Worm (Caenorhabditis elegans): Measurements from ENCODE around the gene puf-5.

Gene puf-5

DNA sequence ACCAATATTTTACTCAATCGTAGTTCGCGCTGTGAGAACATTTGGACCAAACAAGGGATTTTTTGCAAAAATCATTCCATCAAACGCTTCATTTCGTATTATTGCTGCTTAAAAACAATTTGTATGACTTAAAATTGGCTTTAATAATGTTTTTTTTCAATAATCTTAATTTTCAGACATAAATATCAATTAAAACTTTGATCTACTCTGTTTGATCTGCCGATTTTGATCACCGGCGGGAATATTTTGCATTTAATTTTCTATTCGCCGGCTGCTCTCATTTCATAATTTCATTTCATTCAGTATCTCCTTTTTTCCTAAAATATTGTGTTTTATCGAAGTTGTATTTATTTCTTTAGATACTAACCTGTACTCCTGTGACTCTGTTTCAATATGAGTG, at the start of gene puf-5:
Gene puf-5, plus strand, starts transcription at position 358 of the 400 bp plus-strand sequence.
- no peak for TF ChIP-seq him-1 (tag; optimal IDR thresholded peaks at IDR 0.05)
- TF ChIP-seq W03F9.2 (tag; optimal IDR thresholded peaks at IDR 0.05): no peak
- no peak for TF ChIP-seq dao-5 (tag; optimal IDR thresholded peaks at IDR 0.05)

DNA sequence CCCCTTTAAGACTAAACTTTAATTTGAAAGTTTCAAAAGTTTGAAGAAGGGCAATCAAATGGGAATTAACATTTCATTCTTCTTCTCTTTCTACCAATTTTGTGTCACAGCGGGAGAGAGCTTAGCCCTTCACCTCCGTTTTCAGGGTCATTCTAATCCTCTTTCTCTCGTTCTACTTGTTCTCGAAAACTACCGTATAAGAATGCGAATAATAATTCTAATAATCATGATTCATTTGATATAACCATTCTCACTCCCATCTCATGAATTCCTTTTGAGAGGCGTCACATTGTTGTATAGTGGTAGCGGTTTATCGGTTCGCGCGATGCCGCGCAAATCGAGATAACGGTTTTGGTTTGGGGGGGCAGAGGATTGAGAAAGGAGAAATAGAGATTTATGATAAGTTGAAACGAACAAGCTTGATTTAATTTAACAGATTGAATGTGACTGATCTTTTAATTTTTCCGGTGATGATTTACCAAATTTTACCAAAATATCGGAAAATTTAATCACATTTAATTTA, 46.1 kb upstream of the puf-5 start:
- TF ChIP-seq W03F9.2 (tag; optimal IDR thresholded peaks at IDR 0.05) (no peak), dao-5 (tag; optimal IDR thresholded peaks at IDR 0.05) (no peak), him-1 (tag; optimal IDR thresholded peaks at IDR 0.05) (no peak)

DNA sequence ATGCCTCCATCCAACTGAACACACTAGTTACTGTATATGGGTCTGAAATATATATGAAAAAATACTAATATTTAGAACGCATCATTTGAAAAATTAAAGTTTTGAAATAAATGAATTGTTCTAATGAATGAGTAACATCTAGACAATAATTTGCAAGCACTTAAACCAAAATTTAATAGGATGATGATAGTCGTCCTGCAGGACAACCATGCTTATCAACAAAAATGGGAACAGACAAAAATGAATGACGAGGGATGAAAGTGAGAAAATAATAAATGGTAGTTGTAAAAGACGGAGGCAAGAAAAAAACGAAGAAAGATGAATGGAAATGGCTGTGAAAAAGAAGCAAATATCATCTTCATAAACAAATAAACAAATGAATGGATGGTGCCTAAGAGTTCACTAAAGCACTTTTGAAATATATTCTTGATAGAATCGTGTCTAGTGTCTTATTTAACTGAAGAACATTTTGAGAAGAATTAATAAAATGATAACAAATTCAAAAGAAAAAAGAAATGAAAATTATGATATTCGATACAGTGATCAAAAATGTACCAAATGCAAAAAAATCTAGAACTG, 44.1 kb upstream of the puf-5 start, which contains the start of gene gldi-7:
Gene gldi-7, minus strand, starts transcription at position 42 of the 579 bp plus-strand sequence.
- TF ChIP-seq him-1 (tag; optimal IDR thresholded peaks at IDR 0.05) (no peak), W03F9.2 (tag; optimal IDR thresholded peaks at IDR 0.05) (no peak)

DNA sequence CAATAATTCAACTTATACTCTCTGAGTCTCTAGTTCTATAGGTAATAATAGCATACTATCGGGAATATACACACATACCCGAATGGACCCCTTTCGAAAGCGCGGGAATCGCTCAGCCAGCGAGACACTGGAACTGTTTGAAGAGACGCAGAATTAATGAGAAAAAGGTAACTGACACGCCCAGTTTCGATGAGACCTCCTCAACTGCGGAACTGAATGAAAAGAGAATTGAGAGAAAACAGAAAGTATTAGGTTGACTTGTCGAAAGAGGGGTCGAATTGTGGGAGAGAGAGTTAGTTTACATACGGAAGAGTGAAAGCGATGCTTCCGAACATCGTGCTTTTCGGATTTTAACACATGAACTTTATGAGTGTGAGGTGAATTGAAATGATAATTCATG, 43.3 kb upstream of the puf-5 start:
- TF ChIP-seq W03F9.2 (tag; optimal IDR thresholded peaks at IDR 0.05): no peak
- no peak for TF ChIP-seq him-1 (tag; optimal IDR thresholded peaks at IDR 0.05)
- no peak for TF ChIP-seq dao-5 (tag; optimal IDR thresholded peaks at IDR 0.05)

DNA sequence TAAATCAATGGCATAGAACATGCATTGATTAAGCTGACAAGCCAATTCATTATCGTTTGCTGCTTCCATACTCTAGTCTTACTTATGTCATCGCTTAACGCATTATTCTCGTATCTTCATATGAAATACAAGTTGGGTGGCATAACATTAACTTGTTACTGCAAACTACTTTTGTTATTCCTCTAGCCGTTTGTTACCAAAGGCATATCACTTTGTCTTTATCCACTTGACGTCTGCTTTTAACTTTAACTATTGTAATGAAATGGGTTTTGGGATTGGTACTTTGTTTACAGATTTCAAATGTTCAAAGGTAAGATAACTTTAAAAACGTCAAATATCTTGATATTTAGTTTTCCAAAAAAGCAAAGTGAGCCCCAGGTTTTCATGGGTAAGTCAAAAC, 39.3 kb upstream of the puf-5 start, which contains the start of gene W01C9.2:
Gene W01C9.2, plus strand, starts transcription at position 301 of the 400 bp plus-strand sequence.
- TF ChIP-seq W03F9.2 (tag; optimal IDR thresholded peaks at IDR 0.05) (no peak), him-1 (tag; optimal IDR thresholded peaks at IDR 0.05) (no peak), dao-5 (tag; optimal IDR thresholded peaks at IDR 0.05) (no peak)

DNA sequence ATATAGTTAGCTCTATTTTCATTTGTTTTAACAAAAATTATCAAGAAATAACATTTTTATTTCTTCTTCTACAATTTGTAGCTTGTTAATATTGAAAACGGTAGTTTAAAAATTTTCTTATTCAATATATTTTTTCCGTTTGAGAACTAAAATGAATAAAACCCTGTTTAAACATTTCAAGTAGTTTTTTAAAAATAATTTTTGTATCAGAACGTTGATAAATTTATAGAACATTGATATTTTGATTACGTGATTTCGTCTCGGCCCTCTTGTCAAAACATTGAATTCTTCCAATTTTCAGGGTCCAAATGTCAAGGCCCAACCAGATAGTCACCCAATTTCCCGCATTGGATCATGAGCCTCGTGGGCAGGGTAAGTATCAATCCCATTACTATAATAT, 34.9 kb upstream of the puf-5 start, which contains the start of gene pqn-73:
Gene pqn-73, plus strand, starts transcription at position 301 of the 400 bp plus-strand sequence.
- no peak for TF ChIP-seq dao-5 (tag; optimal IDR thresholded peaks at IDR 0.05)

DNA sequence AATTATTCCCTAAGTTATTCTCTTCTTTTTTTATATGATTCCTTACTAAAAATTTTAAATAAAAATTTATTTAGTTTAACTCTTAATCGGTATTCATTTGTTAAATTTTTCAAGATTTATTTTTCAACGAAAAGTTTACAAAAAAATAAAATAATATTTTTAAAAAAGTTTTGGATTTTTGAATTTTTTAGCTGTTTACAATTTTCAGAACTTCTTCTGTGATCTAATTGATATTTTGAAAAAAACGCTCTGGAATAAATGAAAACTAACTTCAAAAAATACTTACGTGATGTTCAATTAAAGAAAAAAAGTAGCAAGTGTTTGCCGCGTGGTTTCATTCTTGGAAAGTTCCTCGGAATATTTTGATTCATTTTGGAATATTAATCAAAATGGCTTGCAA, 30.0 kb upstream of the puf-5 start, which contains the start of gene decr-1.2:
Gene decr-1.2, plus strand, starts transcription at position 301 of the 400 bp plus-strand sequence.
- TF ChIP-seq dao-5 (tag; optimal IDR thresholded peaks at IDR 0.05) (no peak), W03F9.2 (tag; optimal IDR thresholded peaks at IDR 0.05) (no peak), him-1 (tag; optimal IDR thresholded peaks at IDR 0.05) (no peak)

DNA sequence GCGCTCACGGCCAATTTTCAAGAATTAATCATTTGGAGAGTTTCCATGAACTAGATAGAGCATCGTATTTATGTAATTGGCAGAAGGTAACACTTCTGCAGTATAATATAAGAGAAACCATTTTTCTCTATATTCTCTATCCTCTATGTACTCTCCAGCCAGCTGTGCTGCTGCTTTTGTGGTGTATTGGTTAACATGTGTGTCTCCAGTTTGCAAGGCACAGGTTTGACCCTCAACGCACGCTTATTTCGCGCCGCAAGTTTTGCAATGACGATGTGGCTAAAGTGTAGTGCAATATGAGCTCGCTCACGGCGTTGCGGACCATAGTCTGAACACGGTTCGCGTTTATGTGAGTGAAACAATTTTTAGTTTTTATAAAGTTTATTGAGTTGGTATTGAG, 28.4 kb upstream of the puf-5 start:
- TF ChIP-seq him-1 (tag; optimal IDR thresholded peaks at IDR 0.05) (peak; percentile 76), dao-5 (tag; optimal IDR thresholded peaks at IDR 0.05) (peak; percentile 92), W03F9.2 (tag; optimal IDR thresholded peaks at IDR 0.05) (no peak)

DNA sequence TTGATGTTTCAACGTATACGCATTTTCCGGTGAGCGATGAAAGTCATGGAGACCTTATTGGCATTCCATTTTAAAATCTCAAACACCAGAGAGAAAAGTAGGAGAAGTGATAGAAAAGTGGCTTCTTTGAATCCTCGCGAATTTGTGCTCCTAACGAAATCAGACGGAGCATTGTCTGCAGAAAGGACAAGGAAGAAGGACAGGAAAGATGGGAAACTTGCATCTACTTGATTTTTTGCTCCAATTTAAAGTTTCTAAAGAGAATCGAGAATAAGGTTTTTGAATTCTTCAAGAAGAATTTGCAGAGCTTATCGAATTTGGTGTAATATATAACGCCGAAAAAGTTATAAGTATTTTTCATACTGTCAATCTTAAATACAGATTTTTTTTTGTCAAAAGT, 24.2 kb upstream of the puf-5 start:
- TF ChIP-seq W03F9.2 (tag; optimal IDR thresholded peaks at IDR 0.05): no peak

DNA sequence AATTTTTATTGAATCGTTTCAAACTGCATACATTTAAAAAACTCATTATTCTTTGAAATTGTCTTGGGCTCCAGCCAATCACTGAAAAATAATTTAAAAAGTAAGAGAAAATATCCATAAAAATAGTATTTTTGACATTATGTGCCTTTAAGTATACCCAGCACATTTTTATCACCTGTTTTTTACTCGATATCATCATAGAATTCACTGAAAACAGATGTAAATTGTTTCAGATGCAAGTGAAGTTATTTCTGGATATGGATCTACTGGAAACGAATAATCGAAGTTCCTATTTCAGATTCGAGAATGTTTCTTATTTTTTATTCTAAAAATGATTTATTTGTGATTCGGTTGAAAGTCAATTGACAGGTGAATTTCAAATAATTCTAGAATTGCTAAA, 20.8 kb upstream of the puf-5 start:
- TF ChIP-seq him-1 (tag; optimal IDR thresholded peaks at IDR 0.05) (no peak), dao-5 (tag; optimal IDR thresholded peaks at IDR 0.05) (no peak), W03F9.2 (tag; optimal IDR thresholded peaks at IDR 0.05) (no peak)

DNA sequence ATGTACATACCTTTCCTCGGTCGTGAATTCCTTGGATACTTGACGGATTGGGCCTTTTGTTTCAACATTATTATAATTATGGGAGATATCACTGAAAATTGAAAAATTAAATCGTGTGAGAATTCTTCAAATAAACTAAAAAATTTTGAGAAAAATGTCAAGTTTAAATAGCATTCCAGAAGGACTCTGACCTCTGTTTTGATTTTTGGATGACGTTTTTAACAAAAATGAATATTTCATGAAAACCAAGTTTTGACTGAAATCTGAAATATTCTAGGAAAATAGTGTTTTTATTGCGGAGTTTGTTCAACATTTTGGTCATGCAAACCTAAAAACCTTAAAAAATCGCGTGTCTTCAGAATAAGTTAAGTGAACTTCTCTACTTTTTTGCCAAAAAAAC, 19.2 kb upstream of the puf-5 start, which contains the start of gene glb-27:
Gene glb-27, minus strand, starts transcription at position 101 of the 400 bp plus-strand sequence.
- TF ChIP-seq W03F9.2 (tag; optimal IDR thresholded peaks at IDR 0.05) (no peak), dao-5 (tag; optimal IDR thresholded peaks at IDR 0.05) (no peak), him-1 (tag; optimal IDR thresholded peaks at IDR 0.05) (no peak)

DNA sequence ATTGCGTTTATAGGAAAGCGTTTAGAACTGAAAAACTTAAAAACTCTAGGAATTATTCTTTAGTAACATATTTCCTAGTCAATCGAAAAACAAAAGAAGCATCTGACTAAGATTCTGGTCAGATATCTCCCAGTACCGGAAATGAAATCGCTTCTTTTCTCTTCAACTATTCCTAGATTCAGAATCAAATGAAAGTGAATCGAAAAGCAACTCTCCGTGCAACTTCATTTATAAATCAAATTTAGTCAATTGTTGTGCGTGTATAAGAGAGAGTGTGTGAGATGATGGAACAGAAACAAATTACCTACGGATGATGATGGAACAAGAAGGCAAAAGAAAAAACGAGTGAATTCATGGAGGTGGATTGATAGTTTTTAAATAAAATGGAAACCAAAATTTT, 16.2 kb upstream of the puf-5 start:
- TF ChIP-seq W03F9.2 (tag; optimal IDR thresholded peaks at IDR 0.05): no peak
- no peak for TF ChIP-seq dao-5 (tag; optimal IDR thresholded peaks at IDR 0.05)
- TF ChIP-seq him-1 (tag; optimal IDR thresholded peaks at IDR 0.05): no peak

DNA sequence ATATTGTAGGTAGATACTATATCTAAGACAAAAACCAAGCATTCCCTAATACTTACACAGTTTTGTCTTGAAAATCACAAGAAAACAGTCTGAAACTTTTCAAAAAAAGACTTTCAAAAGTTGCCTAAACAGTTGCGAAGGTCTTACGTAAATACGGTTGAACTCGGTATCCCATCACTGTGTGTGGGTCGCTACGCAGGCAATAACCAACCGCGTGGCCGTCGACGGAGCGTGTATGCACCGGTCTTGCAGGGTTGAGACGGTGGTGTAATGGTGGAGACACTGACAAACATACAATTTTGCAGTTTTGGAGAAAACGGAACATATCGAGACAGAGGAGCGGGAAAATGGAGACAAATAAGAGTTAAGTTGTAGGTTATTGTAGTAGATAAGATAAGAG, 14.1 kb upstream of the puf-5 start, which contains the start of gene iff-2:
Gene iff-2, minus strand, starts transcription at position 141 of the 400 bp plus-strand sequence.
- TF ChIP-seq him-1 (tag; optimal IDR thresholded peaks at IDR 0.05): peak; percentile 97
- peak; percentile 77 for TF ChIP-seq dao-5 (tag; optimal IDR thresholded peaks at IDR 0.05)
- TF ChIP-seq W03F9.2 (tag; optimal IDR thresholded peaks at IDR 0.05): peak; percentile 97

DNA sequence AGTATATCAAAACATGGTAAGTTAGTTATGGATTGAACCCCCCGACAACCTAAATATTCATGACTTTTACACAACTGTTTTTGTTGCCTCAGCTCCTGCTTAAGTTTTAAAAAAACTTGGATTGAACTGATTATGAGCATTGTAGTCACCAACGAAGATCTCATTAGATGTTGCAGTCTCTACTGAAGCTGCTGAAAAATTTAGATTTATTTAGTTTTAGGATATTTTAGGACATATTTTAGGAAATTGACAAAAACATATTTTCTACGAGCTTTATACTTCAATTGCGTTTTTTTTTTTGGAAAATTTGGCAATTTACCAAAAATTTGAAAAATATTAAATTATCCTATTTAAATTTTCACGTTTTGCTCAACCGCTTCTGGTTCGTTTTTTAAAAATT, 13.3 kb upstream of the puf-5 start, which contains the start of gene F54C9.14:
Gene F54C9.14, plus strand, starts transcription at position 301 of the 400 bp plus-strand sequence.
- TF ChIP-seq W03F9.2 (tag; optimal IDR thresholded peaks at IDR 0.05) (no peak), dao-5 (tag; optimal IDR thresholded peaks at IDR 0.05) (no peak), him-1 (tag; optimal IDR thresholded peaks at IDR 0.05) (no peak)

DNA sequence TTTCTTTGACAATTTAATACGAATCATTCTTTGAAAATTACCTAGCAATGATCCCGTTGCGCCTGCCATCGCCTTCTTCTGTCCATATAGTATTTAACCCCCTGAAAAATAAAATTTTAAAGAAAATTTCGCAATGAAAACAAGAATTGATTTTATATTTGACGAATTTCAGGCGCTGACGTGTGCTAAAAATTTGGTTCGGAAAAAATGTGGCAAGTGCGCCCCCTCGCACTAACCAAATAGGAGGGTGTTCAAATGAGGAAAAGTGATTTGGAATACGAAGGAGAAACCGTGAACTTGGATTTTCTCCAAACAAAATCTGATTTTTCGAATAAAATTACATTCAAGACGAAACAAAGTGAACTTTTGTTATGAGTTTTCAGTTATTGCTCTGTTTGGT, 9.3 kb upstream of the puf-5 start, which contains the start of gene stc-1:
Gene stc-1, minus strand, starts transcription at position 101 of the 400 bp plus-strand sequence.
- TF ChIP-seq W03F9.2 (tag; optimal IDR thresholded peaks at IDR 0.05) (no peak), him-1 (tag; optimal IDR thresholded peaks at IDR 0.05) (no peak), dao-5 (tag; optimal IDR thresholded peaks at IDR 0.05) (no peak)

Data from whole organism, L4/young adult.